Fruit fly (Drosophila melanogaster) whole organism, wandering third instar larva: ENCODE data around the gene cbt.

Experiments
- Abd-B ChIP-seq: fragments of >200 bp; optimal IDR thresholded peaks from 2 replicates; lab custom pipeline; 2017; ENCODE audit warnings: missing biosample characterization, missing genetic modification characterization
- CG9705 ChIP-seq: fragments of 200-800 bp; sonication (Bioruptor generic); optimal IDR thresholded peaks from 2 replicates; lab custom pipeline; 2018; ENCODE audit warnings: missing biosample characterization, mild to moderate bottlenecking, missing genetic modification characterization
- CrebA ChIP-seq: fragments of 200-800 bp; sonication (Bioruptor generic); optimal IDR thresholded peaks from 2 replicates; lab custom pipeline; 2016; ENCODE audit warnings: missing biosample characterization, mild to moderate bottlenecking, missing genetic modification characterization, borderline replicate concordance
- N ChIP-seq: fragments of >200 bp; optimal IDR thresholded peaks from 2 replicates; lab custom pipeline; 2018; ENCODE audit warnings: missing biosample characterization, missing external identifiers, missing genetic modification characterization
- Sp1 ChIP-seq: fragments of 200-800 bp; sonication (Bioruptor generic); optimal IDR thresholded peaks from 3 replicates; lab custom pipeline; 2019; ENCODE audit warnings: missing biosample characterization, mild to moderate bottlenecking, missing genetic modification characterization, moderate library complexity
- Vsx2 ChIP-seq: fragments of 200-300, 225-300 bp; sonication (Bioruptor generic); optimal IDR thresholded peaks from 2 replicates; lab custom pipeline; 2018; ENCODE audit warnings: missing biosample characterization, missing genetic modification characterization; ENCODE audit not compliant: partially characterized antibody
- dsf ChIP-seq: sonication (Bioruptor generic); optimal IDR thresholded peaks from 2 replicates; lab custom pipeline; 2016; ENCODE audit warnings: missing biosample characterization, missing genetic modification characterization, borderline replicate concordance
- foxo ChIP-seq, 2 experiments: fragments of 200-800 bp; sonication (Bioruptor generic); optimal IDR thresholded peaks; 2 replicates in 1 of 2; 3 replicates in 1 of 2; lab custom pipeline; 2016 to 2017; ENCODE audit warnings: missing biosample characterization in 2 of 2, missing genetic modification characterization in 2 of 2
- h ChIP-seq: fragments of 200-800 bp; sonication (Bioruptor generic); optimal IDR thresholded peaks from 3 replicates; lab custom pipeline; 2016; ENCODE audit warnings: missing biosample characterization, mild to moderate bottlenecking, missing genetic modification characterization
- lola ChIP-seq: fragments of >200 bp; optimal IDR thresholded peaks from 2 replicates; lab custom pipeline; 2017; ENCODE audit warnings: missing biosample characterization, missing genetic modification characterization
- pan ChIP-seq: fragments of >200 bp; optimal IDR thresholded peaks from 2 replicates; lab custom pipeline; 2017
- psq ChIP-seq: fragments of 200-800 bp; sonication (Bioruptor generic); optimal IDR thresholded peaks from 3 replicates; lab custom pipeline; 2017; ENCODE audit warnings: missing biosample characterization, mild to moderate bottlenecking, missing genetic modification characterization, moderate library complexity
- rgr ChIP-seq: fragments of 200-800 bp; sonication (Bioruptor generic); optimal IDR thresholded peaks from 3 replicates; lab custom pipeline; 2016; ENCODE audit warnings: missing biosample characterization, mild to moderate bottlenecking, missing genetic modification characterization
- woc ChIP-seq: sonication (Bioruptor generic); optimal IDR thresholded peaks from 2 replicates; lab custom pipeline; 2016; ENCODE audit warnings: missing biosample characterization, mild to moderate bottlenecking, missing genetic modification characterization

dm6 chr2L:493274-493673 lies 13.8 kb upstream of the cbt start:
- no peak for TF ChIP-seq dsf
- peak; percentile 61 for TF ChIP-seq h (GFP tag; lab: Kevin White, UChicago)
- TF ChIP-seq Abd-B, result no peak
- no peak for TF ChIP-seq CrebA (GFP tag; lab: Kevin White, UChicago)
- peak; percentile 8 for TF ChIP-seq psq
- no peak for TF ChIP-seq pan (lab: Kevin White, UChicago)
- TF ChIP-seq N (GFP tag; lab: Kevin White, UChicago), result no peak
- TF ChIP-seq CG9705 (GFP tag; lab: Kevin White, UChicago), result no peak
- no peak for TF ChIP-seq woc
- peak in 1 of 2 experiments; percentile 58 for TF ChIP-seq foxo (GFP tag; optimal IDR thresholded peaks at IDR 0.05; lab: Kevin White, UChicago)
- TF ChIP-seq Vsx2 (GFP tag; lab: Kevin White, UChicago), result no peak
- TF ChIP-seq lola (GFP tag; lab: Kevin White, UChicago), result no peak
- no peak for TF ChIP-seq Sp1 (GFP tag; lab: Kevin White, UChicago)
- peak; percentile 58 for TF ChIP-seq rgr
